Worm (Caenorhabditis elegans) whole organism, L4/young adult: ENCODE measurements around the gene F36H1.11.

Experiments used
- W03F9.2 ChIP-seq: fragments of 150-350 bp; optimal IDR thresholded peaks from 2 replicates; lab custom pipeline; 2014; ENCODE audit warnings: missing biosample characterization, missing genetic modification characterization
- him-1 ChIP-seq: sonication (generic microtip); optimal IDR thresholded peaks from 2 replicates; lab custom pipeline; 2016; ENCODE audit warnings: missing genotype, missing genetic modification reagents, missing genetic modification characterization, missing compliant biosample characterization

ce11 chrIV:11025941-11026340 lies 23.0 kb upstream of the F36H1.11 start:
- TF ChIP-seq W03F9.2 (tag; lab: Kevin White, UChicago) (no peak), him-1 (tag; lab: Kevin White, UChicago) (no peak)
